Fruit fly (Drosophila melanogaster): ENCODE results near the gene Lim1.

- TF ChIP-seq D1 (tag; optimal IDR thresholded peaks at IDR 0.05), result no peak
- TF ChIP-seq Ets98B (GFP tag; IDR thresholded peaks at IDR 0.05), result no peak
- no peak for TF ChIP-seq EcR (GFP tag; optimal IDR thresholded peaks at IDR 0.05)
- TF ChIP-seq rn (GFP tag; IDR thresholded peaks at IDR 0.05), result no peak
- TF ChIP-seq CG15710 (tag; optimal IDR thresholded peaks at IDR 0.05), result no peak
- no peak for TF ChIP-seq CG34367 (tag; optimal IDR thresholded peaks at IDR 0.05)
- TF ChIP-seq gl (tag; optimal IDR thresholded peaks at IDR 0.05), result no peak
- no peak for TF ChIP-seq Pif1A (GFP tag; optimal IDR thresholded peaks at IDR 0.05)
- no peak for TF ChIP-seq CG4496 (GFP tag; IDR thresholded peaks at IDR 0.05)
- no peak for TF ChIP-seq CG9948 (tag; optimal IDR thresholded peaks at IDR 0.05)
- no peak for TF ChIP-seq Snoo (tag; optimal IDR thresholded peaks at IDR 0.05)
Observed at dm6 chrX:8725238-8725637, 80.4 kb downstream of the Lim1 start.
